Fruit fly (Drosophila melanogaster): ENCODE data around the gene Eip63E.

DNA sequence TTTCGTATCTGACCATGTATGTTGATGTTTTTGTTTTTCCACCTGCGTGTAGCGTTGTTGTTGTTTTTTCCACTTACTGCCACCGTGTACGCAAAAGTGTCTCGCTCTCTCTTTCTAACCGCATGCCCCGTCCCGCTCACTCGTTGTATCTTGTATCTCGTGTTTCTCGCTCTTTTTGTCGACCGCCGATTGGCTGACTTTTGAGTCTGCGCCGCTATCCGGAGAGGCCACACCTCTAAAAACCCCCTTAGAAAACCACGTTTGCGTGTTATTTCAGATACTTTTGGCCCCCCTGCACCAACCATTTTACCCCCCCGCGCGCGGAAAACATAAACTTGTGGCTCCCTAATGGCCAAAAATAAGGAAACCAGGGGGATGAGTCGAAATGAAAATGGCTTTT, 109.3 kb downstream of the Eip63E start:
- no peak for TF ChIP-seq CG10631 (GFP tag; optimal IDR thresholded peaks at IDR 0.05)
- no peak for TF ChIP-seq dsx (GFP tag; optimal IDR thresholded peaks at IDR 0.05; ENCODE audit: poor library complexity, severe bottlenecking)
- TF ChIP-seq fkh (GFP tag; optimal IDR thresholded peaks at IDR 0.05) = no peak
- no peak for TF ChIP-seq Lpt (GFP tag; optimal IDR thresholded peaks at IDR 0.05)
- TF ChIP-seq CG1621 (tag; optimal IDR thresholded peaks at IDR 0.05) = peak; percentile 43
- no peak for TF ChIP-seq Hr38 (GFP tag; optimal IDR thresholded peaks at IDR 0.05)
- peak; percentile 46 for TF ChIP-seq CG6808 (GFP tag; optimal IDR thresholded peaks at IDR 0.05)

Measured in whole organism, prepupa.